Worm (Caenorhabditis elegans) whole organism, L3 larva: Measurements from ENCODE around the gene C49A9.4.

Source experiments
- ama-1 ChIP-seq: fragments of 150-350 bp; optimal IDR thresholded peaks from 2 replicates; lab custom pipeline; 2018
- lin-15B ChIP-seq: fragments of 150-350 bp; optimal IDR thresholded peaks from 2 replicates; lab custom pipeline; 2014; ENCODE audit warnings: missing biosample characterization, missing genetic modification characterization
- nhr-12 ChIP-seq: fragments of 150-350 bp; optimal IDR thresholded peaks from 2 replicates; lab custom pipeline; 2014; ENCODE audit warnings: missing biosample characterization, missing genetic modification characterization
- nhr-237 ChIP-seq: fragments of 150-350 bp; optimal IDR thresholded peaks from 2 replicates; lab custom pipeline; 2014; ENCODE audit warnings: missing biosample characterization, missing genetic modification characterization
- nhr-77 ChIP-seq: fragments of 150-350 bp; optimal IDR thresholded peaks from 2 replicates; lab custom pipeline; 2014; ENCODE audit warnings: missing biosample characterization, missing genetic modification characterization
- pqm-1 ChIP-seq: fragments of 150-350 bp; optimal IDR thresholded peaks from 2 replicates; lab custom pipeline; 2017; ENCODE audit warnings: missing biosample characterization, missing genetic modification characterization, inconsistent platforms
- skn-1 ChIP-seq: fragments of 150-350 bp; optimal IDR thresholded peaks from 2 replicates; lab custom pipeline; 2014; ENCODE audit warnings: missing biosample characterization, missing genetic modification characterization
- snpc-4 ChIP-seq: fragments of 150-350 bp; optimal IDR thresholded peaks from 2 replicates; lab custom pipeline; 2014; ENCODE audit warnings: missing biosample characterization, missing genetic modification characterization
- zag-1 ChIP-seq: fragments of 150-350 bp; optimal IDR thresholded peaks from 2 replicates; lab custom pipeline; 2014; ENCODE audit warnings: missing biosample characterization, missing genetic modification characterization
- ztf-11 ChIP-seq: fragments of 150-350 bp; optimal IDR thresholded peaks from 2 replicates; lab custom pipeline; 2014; ENCODE audit warnings: missing biosample characterization, missing genetic modification characterization
- ztf-4 ChIP-seq: fragments of 150-350 bp; optimal IDR thresholded peaks from 2 replicates; lab custom pipeline; 2014; ENCODE audit warnings: missing biosample characterization, missing genetic modification characterization

DNA sequence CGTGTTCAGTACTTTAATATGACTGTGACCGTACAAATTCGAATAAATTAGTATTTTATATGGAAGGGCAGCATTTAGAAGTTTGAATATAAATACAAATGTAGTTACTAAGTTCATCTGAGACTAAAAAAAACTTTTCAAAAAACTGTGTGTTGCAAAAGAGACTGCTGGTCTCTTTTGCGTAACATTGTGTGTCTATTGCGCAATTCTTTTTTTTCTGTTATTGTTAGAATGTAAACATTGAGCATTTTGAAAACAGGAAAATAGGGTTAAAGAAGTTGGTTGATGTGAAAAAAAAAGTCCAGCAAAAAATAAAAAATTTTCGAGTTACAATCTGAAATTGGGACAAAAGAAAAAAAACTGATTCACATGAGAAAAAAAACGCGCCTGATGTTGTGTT, 10.2 kb upstream of the C49A9.4 start:
- no peak for TF ChIP-seq nhr-77 (tag; lab: Kevin White, UChicago)
- TF ChIP-seq ztf-11 (tag; lab: Kevin White, UChicago), result no peak
- TF ChIP-seq zag-1, result no peak
- TF ChIP-seq lin-15B (tag; lab: Kevin White, UChicago), result no peak
- TF ChIP-seq ztf-4 (tag; lab: Kevin White, UChicago), result no peak
- TF ChIP-seq pqm-1 (tag; lab: Kevin White, UChicago), result no peak
- no peak for TF ChIP-seq nhr-12 (tag; lab: Kevin White, UChicago)
- TF ChIP-seq ama-1 (lab: Kevin White, UChicago), result no peak
- TF ChIP-seq skn-1, result no peak
- TF ChIP-seq nhr-237 (tag; lab: Kevin White, UChicago), result no peak
- TF ChIP-seq snpc-4 (tag; lab: Kevin White, UChicago), result no peak
